Fruit fly (Drosophila melanogaster): ENCODE data around the gene CG33325.

dm6 chr3R:8669900-8670528 is 9.8 kb downstream of the CG33325 start:
- TF ChIP-seq h (optimal IDR thresholded peaks at IDR 0.05) = no peak
- no peak for TF ChIP-seq psq (optimal IDR thresholded peaks at IDR 0.05)
